Worm (Caenorhabditis elegans) whole organism, midembryonic: Measurements from ENCODE around the gene spdl-1.

Experiments
- T22C8.4 ChIP-seq: fragments of 200-800 bp; sonication (Bioruptor generic); IDR thresholded peaks from 2 replicates; pipeline ENCODE4 v1.3.6; 2022; ENCODE audit warnings: missing genetic modification characterization, missing compliant biosample characterization
- cog-1 ChIP-seq: sonication (generic microtip); optimal IDR thresholded peaks from 2 replicates; lab custom pipeline; 2016; ENCODE audit warnings: missing genetic modification characterization, missing compliant biosample characterization
- flt-1 ChIP-seq: fragments of 200-800 bp; sonication (Bioruptor generic); IDR thresholded peaks from 2 replicates; pipeline ENCODE4 v1.3.6; 2022; ENCODE audit warnings: missing genetic modification characterization, missing compliant biosample characterization
- klf-2 ChIP-seq: fragments of 200-800 bp; sonication (Bioruptor generic); conservative IDR thresholded peaks from 2 replicates; pipeline ENCODE4 v1.3.6; 2022; ENCODE audit warnings: missing genetic modification reagents, missing genetic modification characterization, missing compliant biosample characterization
- ref-1 ChIP-seq: fragments of 200-800 bp; sonication (Bioruptor generic); conservative IDR thresholded peaks from 2 replicates; pipeline ENCODE4 v1.3.6; 2022; ENCODE audit warnings: missing genetic modification reagents, missing genetic modification characterization, missing compliant biosample characterization
- tab-1 ChIP-seq: fragments of 200-800 bp; sonication (Bioruptor generic); IDR thresholded peaks from 2 replicates; pipeline ENCODE4 v1.3.6; 2022; ENCODE audit warnings: missing genetic modification characterization, missing compliant biosample characterization
- ztf-23 ChIP-seq: fragments of 200-800 bp; sonication (Bioruptor generic); IDR thresholded peaks from 2 replicates; pipeline ENCODE4 v1.3.6; 2022; ENCODE audit warnings: missing genetic modification reagents, missing genetic modification characterization, missing compliant biosample characterization
- ztf-29 ChIP-seq: fragments of 200-800 bp; sonication (Bioruptor generic); IDR thresholded peaks from 2 replicates; pipeline ENCODE4 v1.3.6; 2022; ENCODE audit warnings: missing genetic modification reagents, missing genetic modification characterization, missing compliant biosample characterization

ce11 chrII:7810162-7810868 is 28.9 kb downstream of the spdl-1 start:
- no peak for TF ChIP-seq klf-2 (GFP tag; lab: Robert Waterston, UW)
- TF ChIP-seq ref-1 = no peak
- no peak for TF ChIP-seq flt-1 (GFP tag; lab: Robert Waterston, UW)
- no peak for TF ChIP-seq ztf-29 (GFP tag; lab: Robert Waterston, UW)
- no peak for TF ChIP-seq T22C8.4 (GFP tag; lab: Robert Waterston, UW)
- no peak for TF ChIP-seq ztf-23 (GFP tag; lab: Robert Waterston, UW)
- TF ChIP-seq tab-1 (GFP tag; lab: Robert Waterston, UW) = no peak
- no peak for TF ChIP-seq cog-1
